Fruit fly (Drosophila melanogaster) whole organism, prepupa: ENCODE results near the gene Rh5.

Experiments
- CG11902 ChIP-seq: fragments of 200-800 bp; sonication (Bioruptor generic); optimal IDR thresholded peaks from 3 replicates; lab custom pipeline; 2016; ENCODE audit warnings: missing biosample characterization, missing genetic modification characterization
- CG16779 ChIP-seq: fragments of 200-800 bp; sonication (Bioruptor generic); optimal IDR thresholded peaks from 3 replicates; lab custom pipeline; 2017; ENCODE audit warnings: missing biosample characterization, mild to moderate bottlenecking, missing genetic modification characterization
- CG6854 ChIP-seq: fragments of 200-800 bp; sonication (Bioruptor generic); optimal IDR thresholded peaks from 2 replicates; lab custom pipeline; 2017; ENCODE audit warnings: missing biosample characterization, mild to moderate bottlenecking, missing genetic modification characterization
- CG8632 ChIP-seq: fragments of 200-800 bp; sonication (Bioruptor generic); optimal IDR thresholded peaks from 3 replicates; lab custom pipeline; 2016; ENCODE audit warnings: missing biosample characterization, missing genetic modification characterization
- CG9139 ChIP-seq: fragments of 200-800 bp; sonication (Bioruptor generic); optimal IDR thresholded peaks from 3 replicates; lab custom pipeline; 2017; ENCODE audit warnings: missing biosample characterization, mild to moderate bottlenecking, missing genetic modification characterization
- Eip93F ChIP-seq: fragments of 200-800 bp; sonication (Bioruptor generic); optimal IDR thresholded peaks from 2 replicates; lab custom pipeline; 2016; ENCODE audit warnings: missing biosample characterization, mild to moderate bottlenecking, missing genetic modification characterization
- Ets96B ChIP-seq: fragments of 200-800 bp; optimal IDR thresholded peaks from 2 replicates; lab custom pipeline; 2019; ENCODE audit warnings: missing biosample characterization, mild to moderate bottlenecking, missing genetic modification characterization, moderate library complexity
- Hr39 ChIP-seq: fragments of 200-800 bp; sonication (Bioruptor generic); optimal IDR thresholded peaks from 2 replicates; lab custom pipeline; 2016; ENCODE audit warnings: missing biosample characterization, missing genetic modification characterization
- Sox102F ChIP-seq: fragments of 200-800 bp; sonication (Bioruptor generic); optimal IDR thresholded peaks from 2 replicates; lab custom pipeline; 2016; ENCODE audit warnings: missing biosample characterization, mild to moderate bottlenecking, missing genetic modification characterization
- dsx ChIP-seq: fragments of 200-800 bp; optimal IDR thresholded peaks from 3 replicates; lab custom pipeline; 2019; ENCODE audit warnings: missing biosample characterization, mild to moderate bottlenecking, missing genetic modification characterization, moderate library complexity; ENCODE audit not compliant: poor library complexity, severe bottlenecking
- fd59A ChIP-seq: fragments of 200-800 bp; sonication (Bioruptor generic); optimal IDR thresholded peaks from 2 replicates; lab custom pipeline; 2017; ENCODE audit warnings: missing biosample characterization, mild to moderate bottlenecking, missing genetic modification characterization, missing genetic modification reagents
- spab ChIP-seq: fragments of 200-800 bp; sonication (Bioruptor generic); optimal IDR thresholded peaks from 2 replicates; lab custom pipeline; 2017; ENCODE audit warnings: missing biosample characterization, mild to moderate bottlenecking, missing genetic modification characterization, missing genetic modification reagents
- svp ChIP-seq: fragments of 200-800 bp; sonication (Bioruptor generic); peaks from one replicate; lab custom pipeline; 2016; ENCODE audit warnings: missing biosample characterization, missing genetic modification characterization

DNA sequence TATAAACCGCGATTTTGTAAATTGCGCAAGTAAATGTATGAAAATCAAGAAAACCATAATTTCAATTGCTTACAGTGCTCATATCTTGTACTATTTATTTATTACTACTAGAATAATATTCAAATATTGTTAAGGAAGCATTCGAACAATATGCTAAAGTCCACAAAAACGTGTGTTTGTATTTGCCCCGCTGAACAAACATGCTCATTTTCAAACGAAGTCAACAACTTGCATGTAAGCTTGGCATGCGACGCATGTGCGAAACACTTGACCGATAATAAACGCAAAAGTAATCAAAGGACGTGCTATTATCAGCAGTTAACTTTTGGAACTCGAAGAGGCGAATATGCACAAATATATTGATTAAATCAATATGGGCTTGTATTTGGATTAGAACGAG is 13.2 kb downstream of the Rh5 start:
- TF ChIP-seq Hr39 (GFP tag; lab: Kevin White, UChicago) (no peak), Eip93F (GFP tag; lab: Kevin White, UChicago) (no peak), Sox102F (no peak), fd59A (no peak), Ets96B (tag; lab: Kevin White, UChicago) (no peak), CG11902 (GFP tag; lab: Kevin White, UChicago) (no peak), svp (GFP tag; lab: Kevin White, UChicago) (no peak), dsx (GFP tag; lab: Kevin White, UChicago) (no peak), CG16779 (no peak), CG6854 (GFP tag; lab: Kevin White, UChicago) (no peak), CG8632 (GFP tag; lab: Kevin White, UChicago) (no peak), spab (GFP tag; lab: Kevin White, UChicago) (no peak), CG9139 (GFP tag; lab: Kevin White, UChicago) (no peak)
